Fruit fly (Drosophila melanogaster) whole organism, adult: ENCODE data around the gene Or85e.

ENCODE experiments used
- CG11617 ChIP-seq: fragments of 200-800 bp; sonication (Bioruptor generic); optimal IDR thresholded peaks from 2 replicates; lab custom pipeline; 2017; ENCODE audit warnings: mild to moderate bottlenecking, missing biosample characterization, missing genetic modification reagents, missing genetic modification characterization
- CG12768 ChIP-seq: fragments of 200-800 bp; sonication (Bioruptor generic); optimal IDR thresholded peaks from 2 replicates; lab custom pipeline; 2017; ENCODE audit warnings: missing biosample characterization, missing genetic modification characterization, mild to moderate bottlenecking, moderate library complexity, missing genetic modification reagents
- CG14711 ChIP-seq: fragments of 200-800 bp; sonication (Bioruptor generic); optimal IDR thresholded peaks from 2 replicates; lab custom pipeline; 2018; ENCODE audit warnings: missing biosample characterization, mild to moderate bottlenecking, missing genetic modification characterization, moderate library complexity
- CG1620 ChIP-seq: fragments of 200-800 bp; sonication (Bioruptor generic); optimal IDR thresholded peaks from 2 replicates; lab custom pipeline; 2016; ENCODE audit warnings: missing biosample characterization, missing genetic modification characterization
- CG33017 ChIP-seq: fragments of 200-800 bp; sonication (Bioruptor generic); optimal IDR thresholded peaks from 2 replicates; lab custom pipeline; 2018; ENCODE audit warnings: missing biosample characterization, mild to moderate bottlenecking, missing genetic modification characterization, moderate library complexity
- CG5204 ChIP-seq: fragments of 200-800 bp; sonication (Bioruptor generic); optimal IDR thresholded peaks from 2 replicates; lab custom pipeline; 2016; ENCODE audit warnings: missing biosample characterization, missing genetic modification characterization
- CG7045 ChIP-seq: fragments of 200-800 bp; sonication (Bioruptor generic); optimal IDR thresholded peaks from 2 replicates; lab custom pipeline; 2017; ENCODE audit warnings: missing biosample characterization, mild to moderate bottlenecking, missing genetic modification characterization
- CG7101 ChIP-seq: fragments of 200-800 bp; sonication (Bioruptor generic); optimal IDR thresholded peaks from 2 replicates; lab custom pipeline; 2018; ENCODE audit warnings: missing biosample characterization, mild to moderate bottlenecking, missing genetic modification characterization, moderate library complexity
- Clk ChIP-seq: fragments of 200-800 bp; sonication (Bioruptor generic); optimal IDR thresholded peaks from 2 replicates; lab custom pipeline; 2017; ENCODE audit warnings: missing biosample characterization, missing genetic modification characterization
- Crg-1 ChIP-seq: fragments of 200-800 bp; sonication (Bioruptor generic); optimal IDR thresholded peaks from 2 replicates; lab custom pipeline; 2016; ENCODE audit warnings: missing biosample characterization, missing genetic modification characterization
- Hr96 ChIP-seq: fragments of 200-800 bp; sonication (Bioruptor generic); optimal IDR thresholded peaks from 2 replicates; lab custom pipeline; 2016; ENCODE audit warnings: missing biosample characterization, missing genetic modification characterization
- Mnt ChIP-seq: fragments of 200-800 bp; sonication (Bioruptor generic); optimal IDR thresholded peaks from 2 replicates; lab custom pipeline; 2016; ENCODE audit warnings: missing biosample characterization, mild to moderate bottlenecking, missing genetic modification characterization
- bab1 ChIP-seq: fragments of 200-800 bp; sonication (Bioruptor generic); optimal IDR thresholded peaks from 3 replicates; lab custom pipeline; 2019; ENCODE audit warnings: missing biosample characterization, mild to moderate bottlenecking, missing genetic modification characterization, moderate library complexity
- cic ChIP-seq: fragments of 200-800 bp; sonication (Bioruptor generic); optimal IDR thresholded peaks from 2 replicates; lab custom pipeline; 2017; ENCODE audit warnings: missing biosample characterization, mild to moderate bottlenecking, missing genetic modification characterization, moderate library complexity
- cnc ChIP-seq, 2 experiments: fragments of >200 bp; optimal IDR thresholded peaks; 2 replicates each; lab custom pipeline; 2017
- kay ChIP-seq: fragments of 200-800 bp; sonication (Bioruptor generic); peaks from one replicate; lab custom pipeline; 2016; ENCODE audit warnings: missing biosample characterization, missing genetic modification characterization, borderline replicate concordance
- ovo ChIP-seq: fragments of 200-800 bp; sonication (Bioruptor generic); optimal IDR thresholded peaks from 2 replicates; lab custom pipeline; 2016; ENCODE audit warnings: missing biosample characterization, missing genetic modification characterization
- pad ChIP-seq: fragments of 200-800 bp; sonication (Bioruptor generic); optimal IDR thresholded peaks from 3 replicates; lab custom pipeline; 2017; ENCODE audit warnings: missing biosample characterization, missing genetic modification characterization, mild to moderate bottlenecking, moderate library complexity, missing genetic modification reagents
- tj ChIP-seq: fragments of 200-800 bp; sonication (Bioruptor generic); optimal IDR thresholded peaks from 3 replicates; lab custom pipeline; 2017; ENCODE audit warnings: missing biosample characterization, mild to moderate bottlenecking, missing genetic modification characterization, moderate library complexity
- toe ChIP-seq: fragments of 200-800 bp; sonication (Bioruptor generic); optimal IDR thresholded peaks from 2 replicates; lab custom pipeline; 2016; ENCODE audit warnings: missing biosample characterization, missing genetic modification characterization

Or85e gene

DNA sequence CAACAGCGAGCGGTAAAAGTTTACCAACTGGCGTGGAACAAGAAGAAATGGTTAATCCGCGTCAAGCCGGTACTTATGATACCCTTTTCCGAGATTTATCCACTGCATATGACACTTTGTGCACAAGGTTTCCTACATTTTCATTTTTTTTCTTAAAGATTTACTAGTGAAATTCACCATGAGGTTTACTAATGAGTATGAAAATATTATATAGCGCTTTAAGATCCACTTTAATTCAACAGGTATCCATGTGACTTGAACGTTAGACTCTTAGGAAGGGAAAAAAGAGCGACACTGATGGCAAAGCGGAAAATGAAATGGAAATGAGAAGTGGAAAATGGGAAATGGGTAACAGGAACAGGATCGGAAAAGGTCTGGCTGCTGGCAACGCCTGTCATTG lies 3.0 kb upstream of the Or85e start:
- TF ChIP-seq kay (GFP tag; lab: Kevin White, UChicago) (no peak), pad (GFP tag; lab: Kevin White, UChicago) (no peak), Mnt (GFP tag; lab: Kevin White, UChicago) (no peak), CG33017 (tag; lab: Kevin White, UChicago) (no peak), CG5204 (no peak), CG12768 (GFP tag; lab: Kevin White, UChicago) (no peak), cnc (optimal IDR thresholded peaks at IDR 0.05; lab: Kevin White, UChicago) (no peak), tj (no peak), CG7101 (tag; lab: Kevin White, UChicago) (no peak), Hr96 (GFP tag; lab: Kevin White, UChicago) (no peak), bab1 (GFP tag; lab: Kevin White, UChicago) (no peak), CG11617 (GFP tag; lab: Kevin White, UChicago) (no peak), CG14711 (tag; lab: Kevin White, UChicago) (no peak), cic (GFP tag; lab: Kevin White, UChicago) (no peak), Crg-1 (GFP tag; lab: Kevin White, UChicago) (no peak), Clk (GFP tag; lab: Kevin White, UChicago) (no peak), toe (no peak), CG1620 (no peak), CG7045 (no peak), ovo (GFP tag; lab: Kevin White, UChicago) (no peak)

DNA sequence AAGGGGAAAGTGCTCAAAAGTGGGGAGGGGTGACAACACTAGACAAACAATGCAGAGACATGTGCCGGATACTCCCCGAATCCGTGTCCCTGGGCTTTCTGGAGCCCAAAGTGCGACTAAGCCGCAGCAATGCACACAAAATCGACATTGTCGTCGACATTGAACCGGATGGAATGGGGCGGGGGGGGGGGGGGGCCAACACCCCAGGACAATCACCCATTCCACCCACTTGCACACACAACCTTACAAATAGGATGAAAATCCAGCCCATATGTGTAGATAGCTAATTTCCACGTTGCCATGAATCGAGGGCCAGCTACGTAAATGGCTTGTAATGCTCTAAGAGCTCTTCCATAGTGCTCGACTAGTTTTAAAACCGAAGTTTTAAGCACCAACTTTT lies 14.9 kb downstream of the Or85e start:
- TF ChIP-seq CG7045 (no peak), Mnt (GFP tag; lab: Kevin White, UChicago) (no peak), CG11617 (GFP tag; lab: Kevin White, UChicago) (no peak), cic (GFP tag; lab: Kevin White, UChicago) (no peak), Hr96 (GFP tag; lab: Kevin White, UChicago) (no peak), bab1 (GFP tag; lab: Kevin White, UChicago) (no peak), tj (no peak), CG14711 (tag; lab: Kevin White, UChicago) (no peak), CG12768 (GFP tag; lab: Kevin White, UChicago) (no peak), Crg-1 (GFP tag; lab: Kevin White, UChicago) (no peak), ovo (GFP tag; lab: Kevin White, UChicago) (no peak)

DNA sequence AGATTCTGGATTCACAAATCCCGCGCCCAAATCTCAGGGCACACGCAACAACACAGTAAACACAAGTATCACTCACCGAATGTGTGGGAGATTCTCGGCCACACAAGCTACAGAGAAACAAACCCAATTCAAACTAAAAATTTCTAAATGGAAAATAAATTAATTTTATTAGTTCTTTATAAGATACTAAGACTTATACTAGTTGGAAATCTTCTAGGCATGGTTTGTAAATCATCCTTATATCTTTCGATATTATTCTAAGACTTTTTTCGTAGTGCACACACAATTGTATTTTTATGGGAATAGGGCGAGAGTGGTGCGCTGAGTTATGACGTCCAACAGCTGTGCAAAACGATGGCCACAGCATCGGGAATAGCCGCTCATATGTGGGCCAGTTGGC lies 16.6 kb downstream of the Or85e start:
- TF ChIP-seq Mnt (GFP tag; lab: Kevin White, UChicago) (no peak), pad (GFP tag; lab: Kevin White, UChicago) (no peak), cic (GFP tag; lab: Kevin White, UChicago) (no peak), CG5204 (no peak), cnc (optimal IDR thresholded peaks at IDR 0.05; lab: Kevin White, UChicago) (no peak), toe (no peak), CG7101 (tag; lab: Kevin White, UChicago) (no peak), CG11617 (GFP tag; lab: Kevin White, UChicago) (no peak), CG7045 (no peak), Crg-1 (GFP tag; lab: Kevin White, UChicago) (no peak), ovo (GFP tag; lab: Kevin White, UChicago) (no peak), tj (no peak)

DNA sequence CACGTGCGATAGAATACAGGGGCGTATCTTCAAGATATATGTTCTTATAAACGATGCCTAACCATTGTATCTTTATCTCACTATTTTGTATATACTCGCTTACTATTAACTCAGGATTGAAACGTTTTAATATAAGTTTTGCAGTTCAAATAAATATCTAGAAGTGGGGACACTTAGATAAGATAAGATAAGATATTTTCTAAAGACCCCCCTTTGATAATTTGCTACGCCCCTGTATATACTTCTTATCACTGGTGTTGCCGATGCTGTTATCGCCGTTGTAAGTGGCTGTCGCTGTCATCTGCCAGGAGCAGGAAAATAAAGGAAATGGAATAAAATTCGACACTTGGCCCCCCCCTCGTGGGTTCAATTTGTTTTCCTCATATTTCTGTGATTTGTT lies 19.5 kb downstream of the Or85e start:
- TF ChIP-seq CG7101 (tag; lab: Kevin White, UChicago) = no peak
- no peak for TF ChIP-seq cic (GFP tag; lab: Kevin White, UChicago)
- TF ChIP-seq Crg-1 (GFP tag; lab: Kevin White, UChicago) = no peak
- no peak for TF ChIP-seq bab1 (GFP tag; lab: Kevin White, UChicago)

DNA sequence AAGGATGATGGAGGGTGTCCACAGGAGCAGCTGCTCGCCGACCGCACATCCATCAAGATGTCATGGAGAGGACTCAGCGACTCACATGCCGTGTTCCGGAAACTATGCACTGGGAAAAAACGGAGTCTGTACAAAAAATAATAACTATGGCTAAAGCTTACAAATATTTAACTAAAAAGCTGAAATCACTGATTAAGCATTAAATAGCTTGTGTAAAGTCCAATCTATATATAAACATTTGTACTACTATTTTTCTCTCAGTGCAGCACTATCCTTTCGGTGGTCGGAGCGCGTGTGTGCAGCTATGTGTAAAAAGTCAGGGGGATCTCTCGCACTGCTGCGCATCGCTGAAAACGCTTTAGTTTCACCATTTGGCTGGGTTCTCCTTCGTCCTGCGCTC lies 39.5 kb downstream of the Or85e start:
- peak; percentile 48 for TF ChIP-seq CG5204
- TF ChIP-seq cic (GFP tag; lab: Kevin White, UChicago) = no peak
- no peak for TF ChIP-seq kay (GFP tag; lab: Kevin White, UChicago)
- no peak for TF ChIP-seq pad (GFP tag; lab: Kevin White, UChicago)
- no peak for TF ChIP-seq ovo (GFP tag; lab: Kevin White, UChicago)

DNA sequence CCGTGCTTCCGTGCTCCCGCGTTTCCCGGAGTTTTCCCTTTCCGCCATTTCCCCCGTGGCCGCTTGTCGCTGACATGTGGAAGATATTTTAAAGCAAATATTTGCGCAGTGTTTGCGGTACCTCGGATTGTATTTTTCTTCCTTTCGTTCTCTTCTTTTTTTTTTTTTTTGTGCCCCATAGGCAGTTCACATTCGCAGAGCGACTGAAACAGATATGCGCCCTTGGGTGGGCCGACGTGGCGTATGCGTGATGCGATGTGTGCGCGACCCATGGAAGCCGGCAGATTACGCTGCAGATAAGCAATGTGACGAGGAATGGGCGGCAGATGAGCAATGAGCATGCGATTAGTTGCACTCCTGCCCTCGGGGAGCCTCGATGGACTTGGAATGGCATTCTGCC lies 47.8 kb downstream of the Or85e start:
- no peak for TF ChIP-seq tj
- no peak for TF ChIP-seq Mnt (GFP tag; lab: Kevin White, UChicago)
- TF ChIP-seq CG1620 = no peak
- TF ChIP-seq CG12768 (GFP tag; lab: Kevin White, UChicago) = no peak
- TF ChIP-seq ovo (GFP tag; lab: Kevin White, UChicago) = no peak
- no peak for TF ChIP-seq toe
- TF ChIP-seq Crg-1 (GFP tag; lab: Kevin White, UChicago) = no peak
- no peak for TF ChIP-seq Clk (GFP tag; lab: Kevin White, UChicago)
- TF ChIP-seq kay (GFP tag; lab: Kevin White, UChicago) = no peak
- TF ChIP-seq pad (GFP tag; lab: Kevin White, UChicago) = no peak
- TF ChIP-seq cic (GFP tag; lab: Kevin White, UChicago) = no peak
- TF ChIP-seq CG5204 = no peak
- TF ChIP-seq bab1 (GFP tag; lab: Kevin White, UChicago) = no peak
- TF ChIP-seq CG14711 (tag; lab: Kevin White, UChicago) = no peak
- TF ChIP-seq Hr96 (GFP tag; lab: Kevin White, UChicago) = no peak
- no peak for TF ChIP-seq CG33017 (tag; lab: Kevin White, UChicago)
- TF ChIP-seq cnc (optimal IDR thresholded peaks at IDR 0.05; lab: Kevin White, UChicago) = no peak
- TF ChIP-seq CG11617 (GFP tag; lab: Kevin White, UChicago) = no peak
